Fruit fly (Drosophila melanogaster): Measurements from ENCODE around the gene CG8032.

DNA sequence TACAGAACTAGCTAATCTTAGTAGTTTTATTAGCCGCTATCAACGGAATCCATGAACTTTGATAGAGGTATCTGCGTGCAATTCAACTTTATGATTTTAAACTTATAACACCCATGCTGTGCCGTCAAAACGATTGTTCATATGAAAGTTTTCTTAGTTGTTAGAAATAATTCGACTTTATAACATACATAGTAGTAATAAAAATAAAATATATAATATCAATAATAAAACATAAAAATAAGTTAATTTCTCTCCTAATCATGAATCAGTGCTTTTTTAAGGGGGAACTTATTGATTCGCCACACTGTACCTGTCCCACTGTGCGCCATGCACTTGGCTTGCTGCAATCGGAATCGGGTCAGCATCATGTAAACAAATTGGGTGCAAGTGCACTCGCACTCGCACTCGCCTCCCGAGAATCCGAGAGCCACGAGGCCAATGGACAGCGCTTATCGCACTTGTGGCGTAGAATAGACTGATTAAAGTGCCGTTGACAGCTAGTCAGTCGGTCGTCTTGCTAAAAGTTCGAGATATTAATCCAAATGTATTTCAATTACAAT is 48.1 kb downstream of the CG8032 start:
- TF ChIP-seq bab2 (GFP tag; optimal IDR thresholded peaks at IDR 0.05) (no peak), BEAF-32 (GFP tag; optimal IDR thresholded peaks at IDR 0.05) (no peak), nau (GFP tag; optimal IDR thresholded peaks at IDR 0.05) (no peak), ttk (GFP tag; IDR thresholded peaks at IDR 0.05) (peak; percentile 42), dan (GFP tag; IDR thresholded peaks at IDR 0.05) (no peak), lola (GFP tag; optimal IDR thresholded peaks at IDR 0.05) (no peak), CG13123 (GFP tag; optimal IDR thresholded peaks at IDR 0.05) (no peak)
